Worm (Caenorhabditis elegans) whole organism, L2 larva: Measurements from ENCODE around the gene nhr-35.

Experiments
- ZK546.5 ChIP-seq: sonication (generic microtip); optimal IDR thresholded peaks from 2 replicates; lab custom pipeline; 2017; ENCODE audit warnings: missing biosample characterization, missing genetic modification characterization
- ama-1 ChIP-seq: fragments of 150-350 bp; optimal IDR thresholded peaks from 2 replicates; lab custom pipeline; 2018; ENCODE audit warnings: inconsistent platforms
- lin-39 ChIP-seq: fragments of 150-350 bp; optimal IDR thresholded peaks from 2 replicates; lab custom pipeline; 2014; ENCODE audit warnings: missing biosample characterization, missing genetic modification reagents, missing genetic modification characterization
- nhr-23 ChIP-seq: fragments of 150-350 bp; optimal IDR thresholded peaks from 2 replicates; lab custom pipeline; 2014; ENCODE audit warnings: missing biosample characterization, missing genetic modification reagents, missing genetic modification characterization
- nhr-77 ChIP-seq: fragments of 150-350 bp; optimal IDR thresholded peaks from 2 replicates; lab custom pipeline; 2014; ENCODE audit warnings: missing biosample characterization, missing genetic modification characterization
- skn-1 ChIP-seq: sonication (generic microtip); optimal IDR thresholded peaks from 2 replicates; lab custom pipeline; 2017; ENCODE audit warnings: missing biosample characterization, missing genetic modification characterization
- ztf-11 ChIP-seq: sonication (generic microtip); optimal IDR thresholded peaks from 2 replicates; lab custom pipeline; 2017; ENCODE audit warnings: missing biosample characterization, missing genetic modification characterization

- TF ChIP-seq ama-1 (lab: Kevin White, UChicago): no peak
- no peak for TF ChIP-seq nhr-23 (tag; lab: Kevin White, UChicago)
- TF ChIP-seq ztf-11 (tag; lab: Kevin White, UChicago): no peak
- TF ChIP-seq ZK546.5 (tag; lab: Kevin White, UChicago): no peak
- no peak for TF ChIP-seq skn-1 (tag; lab: Kevin White, UChicago)
- TF ChIP-seq lin-39 (tag; lab: Kevin White, UChicago): no peak
- no peak for TF ChIP-seq nhr-77
Observed at ce11 chrX:4523315-4523714, 9.2 kb upstream of the nhr-35 start.
